Worm (Caenorhabditis elegans): ENCODE data around the gene atrn-1.
A peak's percentile ranks its signal among the peaks of the same experiment; 100 is the strongest.

The atrn-1 gene

DNA sequence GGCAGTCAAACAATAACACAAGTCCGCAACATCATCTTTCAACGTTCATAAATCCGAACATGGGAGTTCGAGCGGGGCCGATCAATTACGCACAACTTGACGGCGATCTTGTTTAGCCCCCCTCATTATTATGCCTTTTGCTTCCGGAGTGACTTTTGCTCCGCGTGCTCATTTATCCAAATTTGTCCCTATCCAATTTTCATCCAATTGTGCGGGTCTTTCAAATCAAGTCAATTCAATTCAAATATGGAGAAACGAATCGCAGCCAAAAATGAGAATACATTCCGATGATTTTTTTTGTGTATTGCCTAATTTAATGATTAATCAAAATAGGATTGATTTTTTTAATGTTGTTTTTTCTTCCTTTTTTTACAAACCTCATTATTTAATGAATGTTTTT lies 48.9 kb upstream of the atrn-1 start:
- no peak for TF ChIP-seq ama-1 (optimal IDR thresholded peaks at IDR 0.05)
- no peak for TF ChIP-seq ceh-82 (tag; optimal IDR thresholded peaks at IDR 0.05)
- no peak for TF ChIP-seq unc-55 (GFP tag; optimal IDR thresholded peaks at IDR 0.05)
- no peak for TF ChIP-seq ZK546.5 (tag; optimal IDR thresholded peaks at IDR 0.05)
- TF ChIP-seq nhr-77 (tag; optimal IDR thresholded peaks at IDR 0.05), result no peak
- TF ChIP-seq sma-3 (GFP tag; optimal IDR thresholded peaks at IDR 0.05), result no peak
- no peak for TF ChIP-seq gmeb-1 (tag; optimal IDR thresholded peaks at IDR 0.05)
- no peak for TF ChIP-seq ztf-4 (tag; optimal IDR thresholded peaks at IDR 0.05)
- no peak for TF ChIP-seq Y55F3AM.14 (GFP tag; optimal IDR thresholded peaks at IDR 0.05)
- no peak for TF ChIP-seq skn-1 (tag; optimal IDR thresholded peaks at IDR 0.05)
- TF ChIP-seq crh-2 (tag; optimal IDR thresholded peaks at IDR 0.05), result no peak
- no peak for TF ChIP-seq unc-62 (GFP tag; optimal IDR thresholded peaks at IDR 0.05)
- TF ChIP-seq unc-39 (tag; optimal IDR thresholded peaks at IDR 0.05), result no peak
- no peak for TF ChIP-seq sem-4 (tag; optimal IDR thresholded peaks at IDR 0.05)
- no peak for TF ChIP-seq elt-3 (tag; optimal IDR thresholded peaks at IDR 0.05)
- TF ChIP-seq peb-1 (tag; optimal IDR thresholded peaks at IDR 0.05), result no peak
- TF ChIP-seq nhr-237 (tag; optimal IDR thresholded peaks at IDR 0.05), result no peak
- no peak for TF ChIP-seq F13H6.1 (tag; optimal IDR thresholded peaks at IDR 0.05)
- no peak for TF ChIP-seq elt-1 (tag; optimal IDR thresholded peaks at IDR 0.05)
- no peak for TF ChIP-seq nhr-25 (tag; optimal IDR thresholded peaks at IDR 0.05)

DNA sequence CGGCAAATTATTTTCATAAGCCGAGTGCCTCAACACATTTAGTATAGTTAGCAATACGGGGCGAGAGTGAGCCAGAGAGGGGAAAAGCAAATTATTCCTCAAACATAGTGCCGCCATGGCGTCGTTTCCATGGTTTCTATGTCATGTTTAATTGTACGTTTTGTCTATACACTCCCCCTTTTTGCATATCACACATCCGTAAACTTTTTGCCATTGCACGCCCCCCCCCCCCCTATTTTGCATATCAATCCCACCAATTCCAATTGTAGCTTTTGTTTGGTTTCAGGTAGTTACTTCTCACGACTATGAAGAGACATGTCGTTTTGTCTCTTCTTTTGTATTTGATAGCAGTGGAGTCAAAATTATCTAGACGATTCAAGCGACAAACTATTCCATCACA lies 47.4 kb upstream of the atrn-1 start, which contains the start of gene C26G2.2:
TSS of gene C26G2.2 (plus strand) at position 301 of the 400 bp plus-strand sequence.
- TF ChIP-seq alr-1 (tag; optimal IDR thresholded peaks at IDR 0.05) (no peak), mbf-1 (tag; optimal IDR thresholded peaks at IDR 0.05) (no peak), ama-1 (optimal IDR thresholded peaks at IDR 0.05) (no peak), sem-4 (tag; optimal IDR thresholded peaks at IDR 0.05) (no peak), fos-1 (tag; optimal IDR thresholded peaks at IDR 0.05) (no peak), sma-3 (GFP tag; optimal IDR thresholded peaks at IDR 0.05) (no peak), aly-2 (tag; optimal IDR thresholded peaks at IDR 0.05) (no peak)

DNA sequence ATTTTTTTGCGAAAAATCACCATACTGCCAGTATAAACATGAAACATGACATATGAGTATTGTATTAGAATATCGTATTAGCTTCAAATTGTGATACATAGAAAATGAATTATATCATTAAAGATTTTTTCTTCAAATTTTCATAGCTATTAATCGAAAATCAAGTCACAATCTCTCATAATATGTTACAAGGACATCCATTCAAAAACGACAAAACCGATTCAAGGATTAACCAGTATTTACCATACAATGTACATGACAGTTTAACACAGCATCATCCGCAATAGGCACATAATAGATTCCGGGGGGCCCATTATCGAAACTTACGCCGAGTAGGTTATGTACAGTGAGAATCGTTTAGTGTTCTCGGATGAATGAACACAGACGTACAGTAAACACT lies 40.1 kb upstream of the atrn-1 start:
- TF ChIP-seq unc-62 (GFP tag; optimal IDR thresholded peaks at IDR 0.05) (no peak), sem-4 (tag; optimal IDR thresholded peaks at IDR 0.05) (no peak), ama-1 (optimal IDR thresholded peaks at IDR 0.05) (no peak), C34F6.9 (tag; optimal IDR thresholded peaks at IDR 0.05) (no peak), unc-39 (tag; optimal IDR thresholded peaks at IDR 0.05) (no peak), snpc-4 (tag; optimal IDR thresholded peaks at IDR 0.05) (no peak), lin-39 (tag; optimal IDR thresholded peaks at IDR 0.05) (no peak), ztf-4 (tag; optimal IDR thresholded peaks at IDR 0.05) (no peak), egl-27 (tag; optimal IDR thresholded peaks at IDR 0.05) (no peak), alr-1 (tag; optimal IDR thresholded peaks at IDR 0.05) (no peak), Y55F3AM.14 (GFP tag; optimal IDR thresholded peaks at IDR 0.05) (no peak), peb-1 (tag; optimal IDR thresholded peaks at IDR 0.05) (no peak)

DNA sequence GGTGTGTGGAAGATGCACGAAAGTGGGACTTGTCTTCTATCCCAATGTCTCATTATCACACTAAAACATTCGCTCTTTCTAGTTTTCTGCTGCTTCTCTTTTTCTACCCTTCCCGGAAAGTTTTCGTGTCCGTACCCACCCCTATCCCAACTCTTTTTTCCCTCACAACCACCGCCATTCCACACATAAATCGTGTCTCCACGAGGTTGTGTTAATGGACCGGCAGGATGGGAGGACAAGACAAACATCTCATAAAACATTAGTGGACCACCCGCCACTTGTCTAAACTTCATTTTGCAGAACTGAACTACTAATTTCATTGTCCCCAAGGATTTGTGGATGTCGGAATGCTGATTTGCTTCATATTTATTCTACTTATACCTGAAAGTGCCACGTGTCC lies 37.4 kb upstream of the atrn-1 start, which contains the start of gene slt-1:
TSS of gene slt-1 (plus strand) at position 301 of the 400 bp plus-strand sequence.
- no peak for TF ChIP-seq alr-1 (tag; optimal IDR thresholded peaks at IDR 0.05)
- TF ChIP-seq nhr-77 (tag; optimal IDR thresholded peaks at IDR 0.05), result no peak
- no peak for TF ChIP-seq ztf-11 (tag; optimal IDR thresholded peaks at IDR 0.05)
- TF ChIP-seq nhr-129 (tag; optimal IDR thresholded peaks at IDR 0.05), result peak; percentile 17
- TF ChIP-seq nhr-23 (tag; optimal IDR thresholded peaks at IDR 0.05), result no peak
- TF ChIP-seq snpc-4 (tag; optimal IDR thresholded peaks at IDR 0.05), result no peak
- no peak for TF ChIP-seq lin-11 (tag; optimal IDR thresholded peaks at IDR 0.05)
- peak; percentile 19 for TF ChIP-seq F13H6.1 (tag; optimal IDR thresholded peaks at IDR 0.05)

DNA sequence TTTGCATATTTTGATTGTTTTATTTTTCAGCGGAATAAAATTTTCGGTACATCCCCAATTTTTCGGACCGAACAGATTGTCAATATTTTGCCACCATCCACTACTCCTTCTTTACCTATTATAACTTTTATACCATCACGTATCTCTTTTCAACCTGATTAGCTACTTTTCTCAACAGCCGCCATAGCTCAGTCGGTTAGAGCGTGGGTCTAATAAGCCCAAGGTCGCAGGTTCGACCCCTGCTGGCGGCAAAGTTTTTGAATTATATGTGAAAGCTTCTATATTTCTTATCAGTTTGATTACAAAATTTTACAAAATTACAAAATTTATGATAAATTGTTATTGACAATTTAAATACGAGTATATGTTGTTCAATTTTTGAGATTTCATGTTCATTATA lies 32.4 kb upstream of the atrn-1 start:
- TF ChIP-seq crh-2 (tag; optimal IDR thresholded peaks at IDR 0.05) (peak; percentile 5), unc-39 (tag; optimal IDR thresholded peaks at IDR 0.05) (no peak)

DNA sequence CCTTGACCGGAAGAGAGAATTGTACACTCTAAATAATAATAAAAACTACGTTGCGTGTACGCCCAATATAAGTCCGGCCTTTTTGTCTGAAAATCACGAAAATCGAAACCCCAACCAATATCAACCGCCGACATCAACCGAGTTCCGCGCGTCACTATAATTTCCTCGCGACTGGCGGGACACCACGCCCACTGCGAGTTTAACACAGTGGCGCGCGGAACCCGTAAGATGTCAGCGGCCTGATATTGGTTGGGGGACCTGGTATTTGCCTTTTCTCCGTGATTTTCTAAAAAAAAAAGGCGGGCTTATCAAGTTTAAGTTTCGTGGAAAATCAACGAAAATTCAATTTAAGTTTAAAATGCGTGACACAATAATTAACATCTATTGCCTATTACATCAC lies 30.9 kb upstream of the atrn-1 start:
- no peak for TF ChIP-seq nhr-77 (tag; optimal IDR thresholded peaks at IDR 0.05)
- TF ChIP-seq snpc-4 (tag; optimal IDR thresholded peaks at IDR 0.05), result peak; percentile 81
- no peak for TF ChIP-seq ZK546.5 (tag; optimal IDR thresholded peaks at IDR 0.05)
- no peak for TF ChIP-seq aly-2 (tag; optimal IDR thresholded peaks at IDR 0.05)

All from whole organism, L2 larva.